Worm (Caenorhabditis elegans): ENCODE data around the gene acl-2.

DNA sequence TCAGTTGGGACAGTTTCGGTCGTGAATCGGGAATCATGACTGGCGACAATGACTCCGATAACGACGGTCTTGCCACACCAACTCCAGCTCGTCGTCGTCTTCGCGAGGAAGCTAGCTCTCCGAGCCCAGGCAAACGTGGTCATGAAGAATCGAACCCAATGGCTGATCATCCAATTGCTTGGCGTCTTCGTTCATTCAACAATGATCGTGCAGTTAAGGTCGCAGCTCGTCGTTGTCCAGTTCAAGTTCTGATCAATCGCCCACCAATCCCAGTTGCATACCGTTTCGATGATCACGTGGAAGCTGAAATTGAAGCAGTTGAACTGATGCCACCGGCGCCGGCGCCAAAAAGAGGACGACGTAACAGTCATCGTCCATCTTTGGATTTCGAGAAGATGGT is 16.3 kb upstream of the acl-2 start:
- TF ChIP-seq fkh-10 (GFP tag; optimal IDR thresholded peaks at IDR 0.05) (no peak), dve-1 (tag; optimal IDR thresholded peaks at IDR 0.05; ENCODE audit: insufficient read depth) (no peak)

All from whole organism, L4 larva.